Fruit fly (Drosophila melanogaster) whole organism, prepupa: ENCODE results near the gene CG8460.

ENCODE experiments used
- achi ChIP-seq: fragments of 200-800 bp; sonication (Bioruptor generic); optimal IDR thresholded peaks from 3 replicates; lab custom pipeline; 2016; ENCODE audit warnings: missing biosample characterization, missing genetic modification characterization
- net ChIP-seq: fragments of 200-800 bp; sonication (Bioruptor generic); optimal IDR thresholded peaks from 3 replicates; lab custom pipeline; 2016; ENCODE audit warnings: missing biosample characterization, missing genetic modification characterization
- salr ChIP-seq, 2 experiments: fragments of 200-800 bp; sonication (Bioruptor generic); optimal IDR thresholded peaks; 3 replicates each; lab custom pipeline; 2016 to 2018; ENCODE audit warnings: missing biosample characterization in 2 of 2, missing genetic modification characterization in 2 of 2, mild to moderate bottlenecking in 1 of 2
- svp ChIP-seq: fragments of 200-800 bp; sonication (Bioruptor generic); peaks from one replicate; lab custom pipeline; 2016; ENCODE audit warnings: missing biosample characterization, missing genetic modification characterization

dm6 chr2L:8213987-8214386, 17.0 kb downstream of the CG8460 start, which contains the start of gene CG8353:
- TF ChIP-seq net (GFP tag; lab: Kevin White, UChicago) (no peak), salr (GFP tag; optimal IDR thresholded peaks at IDR 0.05; lab: Kevin White, UChicago) (no peak), achi (GFP tag; lab: Kevin White, UChicago) (no peak), svp (GFP tag; lab: Kevin White, UChicago) (no peak)
